Worm (Caenorhabditis elegans) whole organism, midembryonic: ENCODE data around the gene C54D10.10.

Experiments
- cog-1 ChIP-seq: sonication (generic microtip); optimal IDR thresholded peaks from 2 replicates; lab custom pipeline; 2016; ENCODE audit warnings: missing genetic modification characterization, missing compliant biosample characterization
- flt-1 ChIP-seq: fragments of 200-800 bp; sonication (Bioruptor generic); IDR thresholded peaks from 2 replicates; pipeline ENCODE4 v1.3.6; 2022; ENCODE audit warnings: missing genetic modification characterization, missing compliant biosample characterization
- med-1 ChIP-seq: sonication (generic microtip); optimal IDR thresholded peaks from 2 replicates; lab custom pipeline; 2017; ENCODE audit warnings: missing genetic modification characterization, mild to moderate bottlenecking, missing compliant biosample characterization, antibody characterized with exemption, missing genetic modification reagents; ENCODE audit not compliant: insufficient read depth

DNA sequence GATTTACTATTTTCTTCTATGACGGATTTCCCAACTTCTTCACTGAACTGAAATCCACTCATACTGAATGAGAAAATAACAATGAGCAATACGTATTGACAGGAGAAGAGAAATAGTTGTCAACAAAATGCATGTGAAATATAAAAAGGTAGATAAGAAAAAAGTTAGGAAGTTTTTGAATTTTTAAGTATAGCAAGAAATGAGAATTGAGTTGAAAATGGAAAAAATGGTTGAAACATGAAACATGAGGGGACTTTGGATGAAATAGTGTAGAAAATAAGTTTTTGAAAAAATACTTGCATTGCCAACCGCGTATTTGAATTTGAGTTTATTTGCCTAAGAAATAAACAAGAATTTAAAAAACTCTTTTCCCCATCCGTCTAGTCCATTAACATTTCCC, 2.9 kb downstream of the C54D10.10 start, which contains the start of the genes pals-38 and C54D10.9:
- no peak for TF ChIP-seq flt-1 (GFP tag; lab: Robert Waterston, UW)
- TF ChIP-seq med-1 (GFP tag; lab: Kevin White, UChicago) = no peak
- no peak for TF ChIP-seq cog-1 (tag; lab: Kevin White, UChicago)
